Fruit fly (Drosophila melanogaster): Measurements from ENCODE around the gene CG11600.

dm6 chr3R:12624913-12625312, 11.4 kb upstream of the CG11600 start:
- no peak for TF ChIP-seq Smox (GFP tag; optimal IDR thresholded peaks at IDR 0.05)
- TF ChIP-seq Gug (GFP tag; IDR thresholded peaks at IDR 0.05) = no peak
- no peak for TF ChIP-seq CG7368 (GFP tag; optimal IDR thresholded peaks at IDR 0.05)
- TF ChIP-seq CG11902 (GFP tag; optimal IDR thresholded peaks at IDR 0.05) = no peak
- no peak for TF ChIP-seq fkh (GFP tag; optimal IDR thresholded peaks at IDR 0.05)
- no peak for TF ChIP-seq CG6854 (GFP tag; optimal IDR thresholded peaks at IDR 0.05)
- TF ChIP-seq Hr39 (GFP tag; optimal IDR thresholded peaks at IDR 0.05) = no peak
- TF ChIP-seq vri (GFP tag; optimal IDR thresholded peaks at IDR 0.05) = no peak
- TF ChIP-seq CG31627 (GFP tag; optimal IDR thresholded peaks at IDR 0.05) = no peak
- no peak for TF ChIP-seq CG6163 (GFP tag; IDR thresholded peaks at IDR 0.05)
- TF ChIP-seq CG6276 (GFP tag; optimal IDR thresholded peaks at IDR 0.05) = no peak
- no peak for TF ChIP-seq CG1621 (tag; optimal IDR thresholded peaks at IDR 0.05)
- TF ChIP-seq Hr4 (GFP tag; optimal IDR thresholded peaks at IDR 0.05) = no peak
